Worm (Caenorhabditis elegans) whole organism, L4 larva: ENCODE data around the gene pps-1.

ENCODE experiments used
- ces-1 ChIP-seq: fragments of 150-350 bp; sonication (generic microtip); optimal IDR thresholded peaks from 4 replicates; lab custom pipeline; 2014; ENCODE audit warnings: missing biosample characterization, missing genetic modification reagents, missing genetic modification characterization
- hlh-30 ChIP-seq: sonication (generic microtip); optimal IDR thresholded peaks from 2 replicates; lab custom pipeline; 2017; ENCODE audit warnings: antibody characterized with exemption, mild to moderate bottlenecking, missing genetic modification characterization, missing compliant biosample characterization; ENCODE audit not compliant: insufficient read depth
- lin-13 ChIP-seq: fragments of 150-350 bp; optimal IDR thresholded peaks from 2 replicates; lab custom pipeline; 2014; ENCODE audit warnings: missing biosample characterization, missing genetic modification reagents, missing genetic modification characterization
- madf-5 ChIP-seq, 2 experiments: fragments of 200-800 bp; sonication (Bioruptor generic); IDR thresholded peaks; 2 replicates each; pipeline ENCODE4 v1.3.6; 2022; ENCODE audit warnings: missing compliant biosample characterization in 2 of 2, missing genetic modification characterization in 2 of 2
- madf-9 ChIP-seq: fragments of 200-800 bp; sonication (Bioruptor generic); conservative IDR thresholded peaks from 2 replicates; pipeline ENCODE4 v1.3.6; 2022; ENCODE audit warnings: missing genetic modification reagents, missing genetic modification characterization, missing compliant biosample characterization
- nhr-42 ChIP-seq: fragments of 200-800 bp; sonication (Bioruptor generic); IDR thresholded peaks from 2 replicates; pipeline ENCODE4 v1.3.6; 2022; ENCODE audit warnings: missing genetic modification characterization, missing compliant biosample characterization
- pqm-1 ChIP-seq: sonication (generic microtip); optimal IDR thresholded peaks from 2 replicates; lab custom pipeline; 2017; ENCODE audit warnings: missing biosample characterization, missing genetic modification characterization
- snpc-4 ChIP-seq: fragments of 150-350 bp; optimal IDR thresholded peaks from 2 replicates; lab custom pipeline; 2014; ENCODE audit warnings: missing biosample characterization, missing genetic modification characterization
- unc-39 ChIP-seq: sonication (generic microtip); optimal IDR thresholded peaks from 2 replicates; lab custom pipeline; 2017; ENCODE audit warnings: missing biosample characterization, missing genetic modification characterization
- ztf-11 ChIP-seq: fragments of 150-350 bp; optimal IDR thresholded peaks from 2 replicates; lab custom pipeline; 2014; ENCODE audit warnings: missing biosample characterization, missing genetic modification characterization

- TF ChIP-seq madf-9 (GFP tag; lab: Robert Waterston, UW) (no peak), pqm-1 (tag; lab: Kevin White, UChicago) (no peak), lin-13 (GFP tag; lab: Kevin White, UChicago) (no peak), madf-5 (GFP tag; IDR thresholded peaks at IDR 0.05; lab: Robert Waterston, UW) (no peak), snpc-4 (no peak), ces-1 (GFP tag; lab: Kevin White, UChicago) (no peak), nhr-42 (GFP tag; lab: Robert Waterston, UW) (no peak), ztf-11 (tag; lab: Kevin White, UChicago) (no peak), hlh-30 (tag; lab: Kevin White, UChicago) (no peak), unc-39 (tag; lab: Kevin White, UChicago) (no peak)
Measured at ce11 chrIV:10164086-10164485, 2.3 kb downstream of the pps-1 start.
